Worm (Caenorhabditis elegans) whole organism, mixed stage, embryonic: ENCODE data around the gene chil-10.

Experiments used
- ceh-39 ChIP-seq: fragments of 150-350 bp; optimal IDR thresholded peaks from 2 replicates; lab custom pipeline; 2014; ENCODE audit warnings: missing biosample characterization, missing genetic modification characterization
- ceh-83 ChIP-seq: fragments of 200-800 bp; sonication (Bioruptor generic); optimal IDR thresholded peaks from 2 replicates; lab custom pipeline; 2018; ENCODE audit warnings: mild to moderate bottlenecking, missing genetic modification characterization, missing compliant biosample characterization
- ces-1 ChIP-seq: fragments of 150-350 bp; optimal IDR thresholded peaks from 2 replicates; lab custom pipeline; 2014; ENCODE audit warnings: missing biosample characterization, missing genetic modification reagents, missing genetic modification characterization
- elt-1 ChIP-seq: sonication (generic microtip); optimal IDR thresholded peaks from 2 replicates; lab custom pipeline; 2017; ENCODE audit warnings: missing genetic modification characterization, mild to moderate bottlenecking, missing compliant biosample characterization, antibody characterized with exemption, moderate library complexity, borderline replicate concordance; ENCODE audit not compliant: insufficient read depth
- lsy-2 ChIP-seq: fragments of 150-350 bp; optimal IDR thresholded peaks from 2 replicates; lab custom pipeline; 2014; ENCODE audit warnings: missing biosample characterization, missing genetic modification characterization
- nhr-28 ChIP-seq: fragments of 150-350 bp; optimal IDR thresholded peaks from 2 replicates; lab custom pipeline; 2014; ENCODE audit warnings: missing biosample characterization, missing genetic modification characterization
- pha-4 ChIP-seq: fragments of 150-350 bp; optimal IDR thresholded peaks from 2 replicates; lab custom pipeline; 2018; ENCODE audit warnings: missing biosample characterization, missing genetic modification reagents, missing genetic modification characterization
- snpc-4 ChIP-seq: fragments of 150-350 bp; optimal IDR thresholded peaks from 2 replicates; lab custom pipeline; 2014; ENCODE audit warnings: missing biosample characterization, missing genetic modification characterization
- tbx-8 ChIP-seq: fragments of 200-800 bp; sonication (Bioruptor generic); optimal IDR thresholded peaks from 2 replicates; lab custom pipeline; 2018; ENCODE audit warnings: mild to moderate bottlenecking, missing genetic modification characterization, moderate library complexity, missing compliant biosample characterization
- unc-120 ChIP-seq: sonication (generic microtip); optimal IDR thresholded peaks from 2 replicates; lab custom pipeline; 2017; ENCODE audit warnings: missing genetic modification characterization, missing compliant biosample characterization; ENCODE audit not compliant: poor library complexity, severe bottlenecking
- ztf-11 ChIP-seq: fragments of 150-350 bp; optimal IDR thresholded peaks from 2 replicates; lab custom pipeline; 2014; ENCODE audit warnings: missing biosample characterization, missing genetic modification characterization

- TF ChIP-seq ztf-11 (tag; lab: Kevin White, UChicago) = no peak
- no peak for TF ChIP-seq ceh-39 (tag; lab: Kevin White, UChicago)
- TF ChIP-seq ces-1 (GFP tag; lab: Kevin White, UChicago) = no peak
- no peak for TF ChIP-seq snpc-4 (tag; lab: Kevin White, UChicago)
- TF ChIP-seq pha-4 (tag; lab: Kevin White, UChicago) = no peak
- TF ChIP-seq elt-1 (tag; lab: Kevin White, UChicago) = no peak
- TF ChIP-seq ceh-83 = no peak
- no peak for TF ChIP-seq unc-120 (tag; lab: Kevin White, UChicago)
- no peak for TF ChIP-seq nhr-28 (tag; lab: Kevin White, UChicago)
- TF ChIP-seq tbx-8 (GFP tag; lab: Kevin White, UChicago) = no peak
- no peak for TF ChIP-seq lsy-2
Observed at ce11 chrX:986463-986862, 28.8 kb downstream of the chil-10 start.
